Fruit fly (Drosophila melanogaster): Measurements from ENCODE around the gene Kap-alpha3.

Kap-alpha3 gene

dm6 chr3R:9534125-9534496 is 43.4 kb downstream of the Kap-alpha3 start (continued):
- TF ChIP-seq fd59A (GFP tag; optimal IDR thresholded peaks at IDR 0.05) (peak; percentile 82), Eip93F (GFP tag; optimal IDR thresholded peaks at IDR 0.05) (no peak), CG6276 (GFP tag; optimal IDR thresholded peaks at IDR 0.05) (peak; percentile 86), CG31627 (GFP tag; optimal IDR thresholded peaks at IDR 0.05) (peak; percentile 92), dac (GFP tag; optimal IDR thresholded peaks at IDR 0.05) (peak; percentile 74), CG9139 (GFP tag; optimal IDR thresholded peaks at IDR 0.05) (no peak), CG15336 (GFP tag; IDR thresholded peaks at IDR 0.05) (peak; percentile 94), esn (GFP tag; optimal IDR thresholded peaks at IDR 0.05) (peak; percentile 93), Hr38 (GFP tag; optimal IDR thresholded peaks at IDR 0.05) (peak; percentile 18), topi (GFP tag; optimal IDR thresholded peaks at IDR 0.05) (peak; percentile 90), CG3032 (tag; optimal IDR thresholded peaks at IDR 0.05) (peak; percentile 87), CG11762 (GFP tag; optimal IDR thresholded peaks at IDR 0.05; ENCODE audit: insufficient read depth) (peak; percentile 81), achi (GFP tag; optimal IDR thresholded peaks at IDR 0.05) (peak; percentile 92), Ets96B (tag; optimal IDR thresholded peaks at IDR 0.05) (peak; percentile 84), CG8119 (GFP tag; IDR thresholded peaks at IDR 0.05) (peak; percentile 93), Eip78C (GFP tag) (peak; percentile 97), CG7368 (GFP tag; optimal IDR thresholded peaks at IDR 0.05) (peak; percentile 82), CG6854 (GFP tag; optimal IDR thresholded peaks at IDR 0.05) (no peak), spab (GFP tag; optimal IDR thresholded peaks at IDR 0.05) (peak; percentile 79), Eip75B (GFP tag; optimal IDR thresholded peaks at IDR 0.05) (peak; percentile 87)

DNA sequence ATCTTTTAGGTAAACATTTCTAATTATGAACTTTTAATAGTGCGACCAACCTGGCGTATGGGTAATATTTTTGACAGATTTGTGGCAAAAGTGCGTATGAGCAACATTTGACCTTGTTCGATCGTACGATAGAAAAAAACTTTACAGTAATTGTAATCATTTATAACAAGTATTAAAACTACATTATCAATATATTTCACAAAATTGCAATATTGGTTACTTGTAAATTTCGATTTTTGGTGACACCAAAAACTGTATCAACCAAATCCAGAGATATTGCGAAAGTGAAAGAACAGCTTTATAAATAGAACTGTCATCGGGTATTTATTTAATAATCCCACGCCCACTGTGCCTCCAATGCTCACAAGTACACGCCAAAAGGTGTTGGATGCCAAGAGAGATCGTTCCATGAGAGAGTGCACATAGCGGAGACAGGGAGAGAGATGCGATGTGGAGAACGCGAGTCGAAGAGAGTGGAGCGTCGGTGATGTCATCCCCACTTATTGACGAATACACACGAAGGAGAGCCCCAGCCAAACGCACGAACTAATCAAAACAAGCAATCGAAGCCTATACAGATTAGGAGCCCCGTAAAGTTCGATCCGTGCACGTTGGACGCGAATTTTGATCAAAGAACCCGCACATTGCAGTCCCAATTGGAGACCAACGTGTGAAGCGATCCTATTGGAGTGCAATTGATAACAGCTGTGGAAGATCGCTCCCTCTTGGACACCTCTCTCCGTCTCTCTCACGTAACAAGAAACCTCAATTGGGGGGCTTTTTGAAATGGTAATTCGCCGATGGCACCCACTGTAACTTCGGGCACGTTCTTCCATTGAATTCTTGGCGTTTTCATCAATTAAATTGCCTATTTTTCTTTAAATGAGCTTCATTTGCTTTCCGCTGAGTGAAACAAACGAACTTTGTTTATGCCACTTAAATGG is 44.1 kb downstream of the Kap-alpha3 start:
- TF ChIP-seq CG3919 (GFP tag; optimal IDR thresholded peaks at IDR 0.05) (peak; percentile 97), vri (GFP tag; optimal IDR thresholded peaks at IDR 0.05) (peak; percentile 84), CG11294 (GFP tag; IDR thresholded peaks at IDR 0.05) (peak; percentile 88), fd59A (GFP tag; optimal IDR thresholded peaks at IDR 0.05) (peak; percentile 98), Eip75B (GFP tag; optimal IDR thresholded peaks at IDR 0.05) (peak; percentile 99), OdsH (GFP tag; optimal IDR thresholded peaks at IDR 0.05) (peak; percentile 96), CG7368 (GFP tag; optimal IDR thresholded peaks at IDR 0.05) (peak; percentile 95), CG15336 (GFP tag; IDR thresholded peaks at IDR 0.05) (peak; percentile 92), CG34406 (GFP tag; optimal IDR thresholded peaks at IDR 0.05) (peak; percentile 96), CG32006 (GFP tag; optimal IDR thresholded peaks at IDR 0.05) (peak; percentile 99), svp (GFP tag) (peak; percentile 99), esn (GFP tag; optimal IDR thresholded peaks at IDR 0.05) (peak; percentile 99), Gug (GFP tag; IDR thresholded peaks at IDR 0.05) (peak; percentile 87), CG10631 (GFP tag; optimal IDR thresholded peaks at IDR 0.05) (peak; percentile 98), CG11902 (GFP tag; optimal IDR thresholded peaks at IDR 0.05) (peak; percentile 93), CG1621 (tag; optimal IDR thresholded peaks at IDR 0.05) (peak; percentile 91), dac (GFP tag; optimal IDR thresholded peaks at IDR 0.05) (peak; percentile 97), CG10669 (GFP tag; optimal IDR thresholded peaks at IDR 0.05) (peak; percentile 95), CG6808 (GFP tag; optimal IDR thresholded peaks at IDR 0.05) (peak; percentile 97), Lpt (GFP tag; optimal IDR thresholded peaks at IDR 0.05) (peak; percentile 96), CG16779 (tag; optimal IDR thresholded peaks at IDR 0.05) (peak; percentile 95), CG9139 (GFP tag; optimal IDR thresholded peaks at IDR 0.05) (peak; percentile 93), Ets96B (tag; optimal IDR thresholded peaks at IDR 0.05) (peak; percentile 95), Eip78C (GFP tag) (peak; percentile 100), CG8632 (GFP tag; optimal IDR thresholded peaks at IDR 0.05) (peak; percentile 96), acj6 (GFP tag; optimal IDR thresholded peaks at IDR 0.05) (peak; percentile 97), Smox (GFP tag; optimal IDR thresholded peaks at IDR 0.05) (peak; percentile 97), spab (GFP tag; optimal IDR thresholded peaks at IDR 0.05) (peak; percentile 98), eg (GFP tag; IDR thresholded peaks at IDR 0.05) (peak; percentile 89), CG6276 (GFP tag; optimal IDR thresholded peaks at IDR 0.05) (peak; percentile 99), pdm3 (GFP tag; optimal IDR thresholded peaks at IDR 0.05) (peak; percentile 97), achi (GFP tag; optimal IDR thresholded peaks at IDR 0.05) (peak; percentile 97), CG6854 (GFP tag; optimal IDR thresholded peaks at IDR 0.05) (peak; percentile 90), CG6792 (GFP tag; optimal IDR thresholded peaks at IDR 0.05) (peak; percentile 97), ss (GFP tag; optimal IDR thresholded peaks at IDR 0.05) (peak; percentile 94 to 98), CG6163 (GFP tag; IDR thresholded peaks at IDR 0.05) (peak; percentile 80), net (GFP tag; optimal IDR thresholded peaks at IDR 0.05) (peak; percentile 98), Sox102F (GFP tag; optimal IDR thresholded peaks at IDR 0.05) (peak; percentile 97), Ets21C (GFP tag; optimal IDR thresholded peaks at IDR 0.05) (peak; percentile 95), CG8119 (GFP tag; IDR thresholded peaks at IDR 0.05) (peak; percentile 95)
